Worm (Caenorhabditis elegans) whole organism, young adult: ENCODE results near the gene acbp-8.

Experiments
- B0261.1 ChIP-seq: sonication (generic microtip); optimal IDR thresholded peaks from 2 replicates; lab custom pipeline; 2016; ENCODE audit warnings: mild to moderate bottlenecking, missing genetic modification characterization, moderate library complexity, missing compliant biosample characterization
- C17E4.6 ChIP-seq: fragments of 200-800 bp; sonication (Bioruptor generic); IDR thresholded peaks from 2 replicates; pipeline ENCODE4 v1.3.6; 2022; ENCODE audit warnings: missing genetic modification reagents, missing genetic modification characterization, missing compliant biosample characterization
- F10E7.11 ChIP-seq: sonication (generic microtip); optimal IDR thresholded peaks from 2 replicates; lab custom pipeline; 2017; ENCODE audit warnings: mild to moderate bottlenecking, missing genetic modification characterization, moderate library complexity, missing compliant biosample characterization
- F55B11.4 ChIP-seq: sonication (generic microtip); optimal IDR thresholded peaks from 2 replicates; lab custom pipeline; 2016; ENCODE audit warnings: missing compliant biosample characterization, missing genetic modification characterization, borderline replicate concordance; ENCODE audit not compliant: insufficient read depth
- T07F8.4 ChIP-seq: sonication (generic microtip); optimal IDR thresholded peaks from 2 replicates; lab custom pipeline; 2016; ENCODE audit warnings: mild to moderate bottlenecking, missing genetic modification characterization, moderate library complexity, missing compliant biosample characterization
- Y53G8AR.9 ChIP-seq: fragments of 200-800 bp; sonication (Bioruptor generic); conservative IDR thresholded peaks from 2 replicates; pipeline ENCODE4 v1.3.6; 2022; ENCODE audit warnings: missing genetic modification reagents, missing genetic modification characterization, missing compliant biosample characterization
- Y56A3A.18 ChIP-seq: fragments of 200-800 bp; sonication (Bioruptor generic); IDR thresholded peaks from 2 replicates; pipeline ENCODE4 v1.3.6; 2022; ENCODE audit warnings: missing genetic modification reagents, missing genetic modification characterization, missing compliant biosample characterization
- Y79H2A.3 ChIP-seq: fragments of 200-800 bp; sonication (Bioruptor generic); conservative IDR thresholded peaks from 2 replicates; pipeline ENCODE4 v1.3.6; 2022; ENCODE audit warnings: missing genetic modification reagents, missing genetic modification characterization, missing compliant biosample characterization
- attf-3 ChIP-seq: fragments of 200-800 bp; sonication (Bioruptor generic); conservative IDR thresholded peaks from 2 replicates; pipeline ENCODE4 v1.3.6; 2022; ENCODE audit warnings: missing genetic modification reagents, missing genetic modification characterization, missing compliant biosample characterization
- ccch-3 ChIP-seq: fragments of 200-800 bp; sonication (Bioruptor generic); optimal IDR thresholded peaks from 2 replicates; lab custom pipeline; 2018; ENCODE audit warnings: mild to moderate bottlenecking, missing genetic modification characterization, missing compliant biosample characterization
- cebp-1 ChIP-seq, 2 experiments: fragments of 200-800 bp in 1 of 2; sonication (Bioruptor generic) in 1 of 2; sonication (generic microtip) in 1 of 2; IDR thresholded peaks in 1 of 2; optimal IDR thresholded peaks in 1 of 2; 2 replicates each; pipeline versions ENCODE4 v1.3.6 to Lab custom; 2017 to 2022; ENCODE audit warnings: missing compliant biosample characterization in 2 of 2, missing genetic modification characterization in 2 of 2, mild to moderate bottlenecking in 1 of 2, missing genetic modification reagents in 1 of 2, moderate library complexity in 1 of 2
- ceh-58 ChIP-seq: fragments of 200-800 bp; sonication (Bioruptor generic); IDR thresholded peaks from 2 replicates; pipeline ENCODE4 v1.3.6; 2022; ENCODE audit warnings: missing genetic modification characterization, missing compliant biosample characterization
- egrh-3 ChIP-seq: fragments of 200-800 bp; sonication (Bioruptor generic); IDR thresholded peaks from 2 replicates; pipeline ENCODE4 v1.3.6; 2022; ENCODE audit warnings: missing genetic modification reagents, missing genetic modification characterization, missing compliant biosample characterization
- ets-4 ChIP-seq: fragments of 200-800 bp; sonication (Bioruptor generic); optimal IDR thresholded peaks from 2 replicates; lab custom pipeline; 2018; ENCODE audit warnings: mild to moderate bottlenecking, missing genetic modification characterization, missing compliant biosample characterization
- him-1 ChIP-seq: sonication (generic microtip); optimal IDR thresholded peaks from 2 replicates; lab custom pipeline; 2016; ENCODE audit warnings: missing genotype, missing genetic modification reagents, missing genetic modification characterization, missing compliant biosample characterization
- hmg-1.2 ChIP-seq: fragments of 200-800 bp; sonication (Bioruptor generic); IDR thresholded peaks from 2 replicates; pipeline ENCODE4 v1.3.6; 2022; ENCODE audit warnings: missing genetic modification reagents, missing genetic modification characterization, missing compliant biosample characterization
- hsf-1 ChIP-seq: fragments of 200-800 bp; sonication (Bioruptor generic); IDR thresholded peaks from 2 replicates; pipeline ENCODE4 v1.3.6; 2022; ENCODE audit warnings: missing genetic modification reagents, missing genetic modification characterization, missing compliant biosample characterization
- nfya-1 ChIP-seq: sonication (generic microtip); optimal IDR thresholded peaks from 2 replicates; lab custom pipeline; 2017; ENCODE audit warnings: antibody characterized with exemption, missing compliant biosample characterization, missing genetic modification characterization, borderline replicate concordance; ENCODE audit not compliant: insufficient read depth
- nfyb-1 ChIP-seq: fragments of 200-800 bp; sonication (Bioruptor generic); IDR thresholded peaks from 2 replicates; pipeline ENCODE4 v1.3.6; 2022; ENCODE audit warnings: missing genetic modification reagents, missing genetic modification characterization, missing compliant biosample characterization
- nhr-80 ChIP-seq: sonication (generic microtip); optimal IDR thresholded peaks from 2 replicates; lab custom pipeline; 2016; ENCODE audit warnings: missing genetic modification characterization, missing compliant biosample characterization
- pbrm-1 ChIP-seq: fragments of 200-800 bp; sonication (Bioruptor generic); IDR thresholded peaks from 2 replicates; pipeline ENCODE4 v1.3.6; 2022; ENCODE audit warnings: missing genetic modification reagents, missing genetic modification characterization, missing compliant biosample characterization
- rec-8 ChIP-seq, 2 experiments: sonication (generic microtip); optimal IDR thresholded peaks; 2 replicates each; lab custom pipeline; 2016; ENCODE audit warnings: mild to moderate bottlenecking in 2 of 2, missing genetic modification characterization in 2 of 2, missing genetic modification reagents in 2 of 2, missing genotype in 2 of 2, missing biosample characterization in 1 of 2, missing compliant biosample characterization in 1 of 2, moderate library complexity in 1 of 2
- rpc-1 ChIP-seq, 2 experiments: fragments of 150-350 bp in 1 of 2; sonication (generic microtip) in 1 of 2; optimal IDR thresholded peaks; 2 replicates each; lab custom pipeline; 2014 to 2018; ENCODE audit warnings: missing biosample characterization in 1 of 2, missing genetic modification characterization in 1 of 2, missing genetic modification reagents in 1 of 2, missing genotype in 1 of 2
- somi-1 ChIP-seq: fragments of 200-800 bp; sonication (Bioruptor generic); optimal IDR thresholded peaks from 2 replicates; lab custom pipeline; 2018; ENCODE audit warnings: mild to moderate bottlenecking, missing genetic modification characterization, missing compliant biosample characterization
- sptf-2 ChIP-seq: fragments of 200-800 bp; sonication (Bioruptor generic); optimal IDR thresholded peaks from 2 replicates; lab custom pipeline; 2018; ENCODE audit warnings: mild to moderate bottlenecking, missing genetic modification characterization, missing compliant biosample characterization
- tbp1 ChIP-seq: fragments of 200-800 bp; sonication (Bioruptor generic); optimal IDR thresholded peaks from 2 replicates; lab custom pipeline; 2018; ENCODE audit warnings: mild to moderate bottlenecking, missing genetic modification characterization, missing compliant biosample characterization
- unc-62 ChIP-seq: fragments of 150-350 bp; optimal IDR thresholded peaks from 2 replicates; lab custom pipeline; 2014; ENCODE audit warnings: missing biosample characterization, missing genetic modification reagents, missing genetic modification characterization
- xnd-1 ChIP-seq: sonication (generic microtip); optimal IDR thresholded peaks from 2 replicates; lab custom pipeline; 2016; ENCODE audit warnings: missing genotype, missing genetic modification reagents, missing genetic modification characterization, missing compliant biosample characterization
- zfh-2 ChIP-seq: fragments of 200-800 bp; sonication (Bioruptor generic); conservative IDR thresholded peaks from 2 replicates; pipeline ENCODE4 v1.3.6; 2022; ENCODE audit warnings: missing genetic modification reagents, missing genetic modification characterization, missing compliant biosample characterization

Gene acbp-8

ce11 chrIII:2634577-2634976 lies 5.8 kb downstream of the acbp-8 start:
- TF ChIP-seq tbp1 (GFP tag; lab: Kevin White, UChicago): no peak
- TF ChIP-seq unc-62 (GFP tag; lab: Kevin White, UChicago): no peak
- no peak for TF ChIP-seq Y79H2A.3
- TF ChIP-seq F10E7.11 (tag; lab: Kevin White, UChicago): no peak
- no peak for TF ChIP-seq ets-4 (GFP tag; lab: Kevin White, UChicago)
- TF ChIP-seq ccch-3 (GFP tag; lab: Kevin White, UChicago): no peak
- TF ChIP-seq B0261.1: no peak
- no peak for TF ChIP-seq somi-1 (GFP tag; lab: Kevin White, UChicago)

- TF ChIP-seq egrh-3 (GFP tag; lab: Robert Waterston, UW) (peak; percentile 57; the same call in 1 of the 2 replicates), nfya-1 (tag; lab: Kevin White, UChicago) (no peak), zfh-2 (GFP tag; lab: Robert Waterston, UW) (peak; percentile 77), pbrm-1 (GFP tag; lab: Robert Waterston, UW) (peak; percentile 36; the same call in 1 of the 2 replicates)
Measured at ce11 chrIII:2636137-2636536, 7.3 kb downstream of the acbp-8 start, which contains the start of gene zmp-2. zmp-2 (plus strand) TSS chrIII:2636383.

- no peak for TF ChIP-seq Y53G8AR.9
- no peak for TF ChIP-seq rec-8 (tag; optimal IDR thresholded peaks at IDR 0.05; lab: Kevin White, UChicago)
- TF ChIP-seq ccch-3 (GFP tag; lab: Kevin White, UChicago): no peak
- TF ChIP-seq xnd-1 (tag; lab: Kevin White, UChicago): no peak
- TF ChIP-seq ets-4 (GFP tag; lab: Kevin White, UChicago): no peak
- TF ChIP-seq T07F8.4 (tag; lab: Kevin White, UChicago): no peak
- TF ChIP-seq, all 124 proteins: peak for 0
Measured at ce11 chrIII:2641659-2642058, 12.8 kb downstream of the acbp-8 start.

ce11 chrIII:2647194-2647925 lies 18.5 kb downstream of the acbp-8 start:
- TF ChIP-seq nhr-80 (tag; lab: Kevin White, UChicago) (peak; percentile 73), attf-3 (GFP tag; lab: Robert Waterston, UW) (no peak), hmg-1.2 (GFP tag; lab: Robert Waterston, UW) (peak; percentile 52)

ce11 chrIII:2651519-2651918 lies 22.7 kb downstream of the acbp-8 start:
- TF ChIP-seq ceh-58 (GFP tag; lab: Robert Waterston, UW): no peak
- no peak for TF ChIP-seq nfyb-1
- no peak for TF ChIP-seq unc-62 (GFP tag; lab: Kevin White, UChicago)
- no peak for TF ChIP-seq F55B11.4 (tag; lab: Kevin White, UChicago)
- no peak for TF ChIP-seq him-1 (tag; lab: Kevin White, UChicago)

- no peak for TF ChIP-seq C17E4.6 (GFP tag; lab: Robert Waterston, UW)
- no peak for TF ChIP-seq Y56A3A.18 (GFP tag; lab: Robert Waterston, UW)
- no peak for TF ChIP-seq cebp-1 (GFP tag; IDR thresholded peaks at IDR 0.05; lab: Robert Waterston, UW)
- peak; percentile 11 for TF ChIP-seq cebp-1 (tag; optimal IDR thresholded peaks at IDR 0.05; lab: Kevin White, UChicago)
- TF ChIP-seq rpc-1 (optimal IDR thresholded peaks at IDR 0.05; lab: Kevin White, UChicago): no peak
- peak; percentile 54 for TF ChIP-seq rpc-1 (tag; optimal IDR thresholded peaks at IDR 0.05; lab: Kevin White, UChicago)
- no peak for TF ChIP-seq sptf-2
- TF ChIP-seq Y53G8AR.9: no peak
- TF ChIP-seq T07F8.4 (tag; lab: Kevin White, UChicago): no peak
- no peak for TF ChIP-seq somi-1 (GFP tag; lab: Kevin White, UChicago)
- no peak for TF ChIP-seq hsf-1 (GFP tag; lab: Robert Waterston, UW)
- TF ChIP-seq tbp1 (GFP tag; lab: Kevin White, UChicago): peak; percentile 76
Measured at ce11 chrIII:2652704-2653566, 24.1 kb downstream of the acbp-8 start.
